Fruit fly (Drosophila melanogaster) whole organism, adult: ENCODE data around the gene Art2.

ENCODE experiments used
- CG11617 ChIP-seq: fragments of 200-800 bp; sonication (Bioruptor generic); optimal IDR thresholded peaks from 2 replicates; lab custom pipeline; 2017; ENCODE audit warnings: mild to moderate bottlenecking, missing biosample characterization, missing genetic modification reagents, missing genetic modification characterization
- CG12768 ChIP-seq: fragments of 200-800 bp; sonication (Bioruptor generic); optimal IDR thresholded peaks from 2 replicates; lab custom pipeline; 2017; ENCODE audit warnings: missing biosample characterization, missing genetic modification characterization, mild to moderate bottlenecking, moderate library complexity, missing genetic modification reagents
- CG14711 ChIP-seq: fragments of 200-800 bp; sonication (Bioruptor generic); optimal IDR thresholded peaks from 2 replicates; lab custom pipeline; 2018; ENCODE audit warnings: missing biosample characterization, mild to moderate bottlenecking, missing genetic modification characterization, moderate library complexity
- CG1620 ChIP-seq: fragments of 200-800 bp; sonication (Bioruptor generic); optimal IDR thresholded peaks from 2 replicates; lab custom pipeline; 2016; ENCODE audit warnings: missing biosample characterization, missing genetic modification characterization
- CG33017 ChIP-seq: fragments of 200-800 bp; sonication (Bioruptor generic); optimal IDR thresholded peaks from 2 replicates; lab custom pipeline; 2018; ENCODE audit warnings: missing biosample characterization, mild to moderate bottlenecking, missing genetic modification characterization, moderate library complexity
- CG5204 ChIP-seq: fragments of 200-800 bp; sonication (Bioruptor generic); optimal IDR thresholded peaks from 2 replicates; lab custom pipeline; 2016; ENCODE audit warnings: missing biosample characterization, missing genetic modification characterization
- CG7045 ChIP-seq: fragments of 200-800 bp; sonication (Bioruptor generic); optimal IDR thresholded peaks from 2 replicates; lab custom pipeline; 2017; ENCODE audit warnings: missing biosample characterization, mild to moderate bottlenecking, missing genetic modification characterization
- CG7101 ChIP-seq: fragments of 200-800 bp; sonication (Bioruptor generic); optimal IDR thresholded peaks from 2 replicates; lab custom pipeline; 2018; ENCODE audit warnings: missing biosample characterization, mild to moderate bottlenecking, missing genetic modification characterization, moderate library complexity
- Clk ChIP-seq: fragments of 200-800 bp; sonication (Bioruptor generic); optimal IDR thresholded peaks from 2 replicates; lab custom pipeline; 2017; ENCODE audit warnings: missing biosample characterization, missing genetic modification characterization
- Crg-1 ChIP-seq: fragments of 200-800 bp; sonication (Bioruptor generic); optimal IDR thresholded peaks from 2 replicates; lab custom pipeline; 2016; ENCODE audit warnings: missing biosample characterization, missing genetic modification characterization
- Hr96 ChIP-seq: fragments of 200-800 bp; sonication (Bioruptor generic); optimal IDR thresholded peaks from 2 replicates; lab custom pipeline; 2016; ENCODE audit warnings: missing biosample characterization, missing genetic modification characterization
- Mnt ChIP-seq: fragments of 200-800 bp; sonication (Bioruptor generic); optimal IDR thresholded peaks from 2 replicates; lab custom pipeline; 2016; ENCODE audit warnings: missing biosample characterization, mild to moderate bottlenecking, missing genetic modification characterization
- bab1 ChIP-seq: fragments of 200-800 bp; sonication (Bioruptor generic); optimal IDR thresholded peaks from 3 replicates; lab custom pipeline; 2019; ENCODE audit warnings: missing biosample characterization, mild to moderate bottlenecking, missing genetic modification characterization, moderate library complexity
- cic ChIP-seq: fragments of 200-800 bp; sonication (Bioruptor generic); optimal IDR thresholded peaks from 2 replicates; lab custom pipeline; 2017; ENCODE audit warnings: missing biosample characterization, mild to moderate bottlenecking, missing genetic modification characterization, moderate library complexity
- cnc ChIP-seq, 2 experiments: fragments of >200 bp; optimal IDR thresholded peaks; 2 replicates each; lab custom pipeline; 2017
- kay ChIP-seq: fragments of 200-800 bp; sonication (Bioruptor generic); peaks from one replicate; lab custom pipeline; 2016; ENCODE audit warnings: missing biosample characterization, missing genetic modification characterization, borderline replicate concordance
- ovo ChIP-seq: fragments of 200-800 bp; sonication (Bioruptor generic); optimal IDR thresholded peaks from 2 replicates; lab custom pipeline; 2016; ENCODE audit warnings: missing biosample characterization, missing genetic modification characterization
- pad ChIP-seq: fragments of 200-800 bp; sonication (Bioruptor generic); optimal IDR thresholded peaks from 3 replicates; lab custom pipeline; 2017; ENCODE audit warnings: missing biosample characterization, missing genetic modification characterization, mild to moderate bottlenecking, moderate library complexity, missing genetic modification reagents
- tj ChIP-seq: fragments of 200-800 bp; sonication (Bioruptor generic); optimal IDR thresholded peaks from 3 replicates; lab custom pipeline; 2017; ENCODE audit warnings: missing biosample characterization, mild to moderate bottlenecking, missing genetic modification characterization, moderate library complexity
- toe ChIP-seq: fragments of 200-800 bp; sonication (Bioruptor generic); optimal IDR thresholded peaks from 2 replicates; lab custom pipeline; 2016; ENCODE audit warnings: missing biosample characterization, missing genetic modification characterization

Art2 gene

dm6 chr2L:4286675-4287074, 5.6 kb upstream of the Art2 start:
- TF ChIP-seq ovo (GFP tag; lab: Kevin White, UChicago) (no peak), Mnt (GFP tag; lab: Kevin White, UChicago) (no peak), bab1 (GFP tag; lab: Kevin White, UChicago) (no peak), cnc (optimal IDR thresholded peaks at IDR 0.05; lab: Kevin White, UChicago) (no peak), CG5204 (GFP tag; lab: Kevin White, UChicago) (no peak), CG7101 (tag; lab: Kevin White, UChicago) (no peak), CG14711 (tag; lab: Kevin White, UChicago) (no peak), Clk (GFP tag; lab: Kevin White, UChicago) (no peak), tj (GFP tag; lab: Kevin White, UChicago) (no peak), CG12768 (GFP tag; lab: Kevin White, UChicago) (no peak), CG7045 (GFP tag; lab: Kevin White, UChicago) (no peak), Hr96 (GFP tag; lab: Kevin White, UChicago) (no peak), toe (no peak), kay (GFP tag; lab: Kevin White, UChicago) (no peak)

dm6 chr2L:4286014-4286527, 4.9 kb upstream of the Art2 start:
- TF ChIP-seq cic (GFP tag; lab: Kevin White, UChicago) = no peak
- no peak for TF ChIP-seq kay (GFP tag; lab: Kevin White, UChicago)
- TF ChIP-seq tj (GFP tag; lab: Kevin White, UChicago) = no peak
- TF ChIP-seq CG7045 (GFP tag; lab: Kevin White, UChicago) = no peak
- TF ChIP-seq ovo (GFP tag; lab: Kevin White, UChicago) = no peak
- no peak for TF ChIP-seq Mnt (GFP tag; lab: Kevin White, UChicago)
- TF ChIP-seq bab1 (GFP tag; lab: Kevin White, UChicago) = no peak
- TF ChIP-seq Crg-1 = no peak
- TF ChIP-seq Hr96 (GFP tag; lab: Kevin White, UChicago) = no peak
- no peak for TF ChIP-seq CG33017 (tag; lab: Kevin White, UChicago)

dm6 chr2L:4282681-4283343, 1.7 kb upstream of the Art2 start, which contains the start of gene tutl:
Gene tutl, plus strand, starts transcription at chr2L:4283148.
- TF ChIP-seq Hr96 (GFP tag; lab: Kevin White, UChicago) (no peak), cnc (optimal IDR thresholded peaks at IDR 0.05; lab: Kevin White, UChicago) (no peak), CG7101 (tag; lab: Kevin White, UChicago) (no peak), CG5204 (GFP tag; lab: Kevin White, UChicago) (no peak), CG1620 (GFP tag; lab: Kevin White, UChicago) (no peak)

dm6 chr2L:4282339-4282680, 1.2 kb upstream of the Art2 start:
- no peak for TF ChIP-seq Clk (GFP tag; lab: Kevin White, UChicago)

- TF ChIP-seq Hr96 (GFP tag; lab: Kevin White, UChicago) (no peak), ovo (GFP tag; lab: Kevin White, UChicago) (no peak), cnc (optimal IDR thresholded peaks at IDR 0.05; lab: Kevin White, UChicago) (no peak), pad (no peak), CG7101 (tag; lab: Kevin White, UChicago) (no peak), CG33017 (tag; lab: Kevin White, UChicago) (no peak), CG14711 (tag; lab: Kevin White, UChicago) (no peak), Clk (GFP tag; lab: Kevin White, UChicago) (no peak), Mnt (GFP tag; lab: Kevin White, UChicago) (no peak), CG12768 (GFP tag; lab: Kevin White, UChicago) (no peak), Crg-1 (no peak), CG5204 (GFP tag; lab: Kevin White, UChicago) (no peak), tj (GFP tag; lab: Kevin White, UChicago) (no peak), CG11617 (GFP tag; lab: Kevin White, UChicago) (no peak)
These were observed 686 bp upstream of the Art2 start for dm6 chr2L:4281810-4282209.

- TF ChIP-seq CG1620 (GFP tag; lab: Kevin White, UChicago) (no peak), Clk (GFP tag; lab: Kevin White, UChicago) (no peak), Hr96 (GFP tag; lab: Kevin White, UChicago) (no peak), CG7101 (tag; lab: Kevin White, UChicago) (no peak), CG5204 (GFP tag; lab: Kevin White, UChicago) (no peak), ovo (GFP tag; lab: Kevin White, UChicago) (no peak), cic (GFP tag; lab: Kevin White, UChicago) (no peak), pad (no peak), tj (GFP tag; lab: Kevin White, UChicago) (no peak), CG7045 (GFP tag; lab: Kevin White, UChicago) (no peak), CG33017 (tag; lab: Kevin White, UChicago) (no peak), CG12768 (GFP tag; lab: Kevin White, UChicago) (no peak), CG14711 (tag; lab: Kevin White, UChicago) (no peak), Mnt (GFP tag; lab: Kevin White, UChicago) (no peak), bab1 (GFP tag; lab: Kevin White, UChicago) (no peak), kay (GFP tag; lab: Kevin White, UChicago) (no peak), CG11617 (GFP tag; lab: Kevin White, UChicago) (no peak), cnc (optimal IDR thresholded peaks at IDR 0.05; lab: Kevin White, UChicago) (no peak), Crg-1 (no peak)
These were observed 23.9 kb downstream of the Art2 start, which contains the start of gene CG15425 for dm6 chr2L:4257272-4257671. Gene CG15425, plus strand, starts transcription at chr2L:4257572.
